Worm (Caenorhabditis elegans): Measurements from ENCODE around the gene lex-1.

Gene lex-1

ce11 chrIV:12121076-12121475 lies 41.8 kb downstream of the lex-1 start, which contains the start of the genes ddb-1 and M18.6:
Gene ddb-1 (minus strand): TSS chrIV:12121165.
Gene M18.6 (plus strand): TSS chrIV:12121310.
- no peak for TF ChIP-seq F44E2.7 (GFP tag; IDR thresholded peaks at IDR 0.05)
- TF ChIP-seq F37D6.2 (tag; optimal IDR thresholded peaks at IDR 0.05) = no peak
- no peak for TF ChIP-seq egl-43 (GFP tag; IDR thresholded peaks at IDR 0.05)
- no peak for TF ChIP-seq spr-3 (GFP tag; optimal IDR thresholded peaks at IDR 0.05)
- TF ChIP-seq lin-1 (GFP tag; IDR thresholded peaks at IDR 0.05) = no peak
- TF ChIP-seq Y48G9A.11 (GFP tag; IDR thresholded peaks at IDR 0.05) = no peak
- TF ChIP-seq arid-1 (GFP tag; conservative IDR thresholded peaks at IDR 0.05) = no peak
- TF ChIP-seq ZK546.5 (tag; optimal IDR thresholded peaks at IDR 0.05) = no peak
- TF ChIP-seq vab-7 (GFP tag; IDR thresholded peaks at IDR 0.05) = no peak
- no peak for TF ChIP-seq dmd-9 (GFP tag; IDR thresholded peaks at IDR 0.05)
- no peak for TF ChIP-seq mxl-3 (GFP tag; optimal IDR thresholded peaks at IDR 0.05)
- no peak for TF ChIP-seq mdt-29 (GFP tag; IDR thresholded peaks at IDR 0.05)
- no peak for TF ChIP-seq hlh-11 (tag; optimal IDR thresholded peaks at IDR 0.05)
- no peak for TF ChIP-seq tra-1 (GFP tag; IDR thresholded peaks at IDR 0.05)
- TF ChIP-seq nhr-6 (tag; optimal IDR thresholded peaks at IDR 0.05) = peak; percentile 50
- peak; percentile 24 for TF ChIP-seq dpl-1 (GFP tag; optimal IDR thresholded peaks at IDR 0.05)
- TF ChIP-seq gei-8 (GFP tag; optimal IDR thresholded peaks at IDR 0.05) = no peak
- TF ChIP-seq lin-29 (GFP tag; IDR thresholded peaks at IDR 0.05) = no peak
- no peak for TF ChIP-seq ama-1 (optimal IDR thresholded peaks at IDR 0.05)
- no peak for TF ChIP-seq fos-1 (tag; optimal IDR thresholded peaks at IDR 0.05)
- peak; percentile 48 for TF ChIP-seq mes-2 (tag; optimal IDR thresholded peaks at IDR 0.05; ENCODE audit: poor library complexity, severe bottlenecking)
- no peak for TF ChIP-seq cey-2 (tag; optimal IDR thresholded peaks at IDR 0.05; ENCODE audit: borderline replicate concordance, insufficient read depth)
- TF ChIP-seq nhr-111 (GFP tag; optimal IDR thresholded peaks at IDR 0.05) = no peak
- no peak for TF ChIP-seq D1046.2 (GFP tag; IDR thresholded peaks at IDR 0.05)
- no peak for TF ChIP-seq zip-2 (tag; optimal IDR thresholded peaks at IDR 0.05)
- no peak for TF ChIP-seq saeg-2 (GFP tag; IDR thresholded peaks at IDR 0.05)
- no peak for TF ChIP-seq nhr-42 (GFP tag; IDR thresholded peaks at IDR 0.05)
- TF ChIP-seq lin-15B (tag; optimal IDR thresholded peaks at IDR 0.05) = no peak
- TF ChIP-seq lin-13 (GFP tag; optimal IDR thresholded peaks at IDR 0.05) = no peak
- peak; percentile 70 for TF ChIP-seq unc-130 (GFP tag; optimal IDR thresholded peaks at IDR 0.05)
- peak; percentile 93 for TF ChIP-seq lin-38 (GFP tag; IDR thresholded peaks at IDR 0.05)
- TF ChIP-seq nhr-28 (tag; optimal IDR thresholded peaks at IDR 0.05) = peak; percentile 25
- no peak for TF ChIP-seq ceh-20 (GFP tag; IDR thresholded peaks at IDR 0.05)
- no peak for TF ChIP-seq ceh-62 (tag; optimal IDR thresholded peaks at IDR 0.05)
- no peak for TF ChIP-seq daf-16 (GFP tag; optimal IDR thresholded peaks at IDR 0.05)
- peak; percentile 41 for TF ChIP-seq daf-16 (tag; optimal IDR thresholded peaks at IDR 0.05)
- no peak for TF ChIP-seq dmd-8 (GFP tag; IDR thresholded peaks at IDR 0.05)
- TF ChIP-seq php-3 (GFP tag; IDR thresholded peaks at IDR 0.05) = no peak
- no peak for TF ChIP-seq fkh-10 (GFP tag; optimal IDR thresholded peaks at IDR 0.05)
- TF ChIP-seq sdz-12 (GFP tag; optimal IDR thresholded peaks at IDR 0.05) = no peak
- peak; percentile 3 for TF ChIP-seq hlh-30 (tag; optimal IDR thresholded peaks at IDR 0.05; ENCODE audit: insufficient read depth)
- TF ChIP-seq snpc-1.2 (GFP tag; IDR thresholded peaks at IDR 0.05) = no peak
- 0 out of 2 replicates have a peak, but pooled peaks have one; percentile 15 for TF ChIP-seq hmg-1.1 (GFP tag; IDR thresholded peaks at IDR 0.05)
- no peak for TF ChIP-seq set-16 (GFP tag; IDR thresholded peaks at IDR 0.05)
- no peak for TF ChIP-seq daf-19 (GFP tag; conservative IDR thresholded peaks at IDR 0.05)
- TF ChIP-seq unc-62 (GFP tag; optimal IDR thresholded peaks at IDR 0.05 in 1 of 2) = no peak
- no peak for TF ChIP-seq unc-62 (tag; optimal IDR thresholded peaks at IDR 0.05)
- TF ChIP-seq mxl-2 (GFP tag; conservative IDR thresholded peaks at IDR 0.05) = no peak
- TF ChIP-seq dmd-6 (GFP tag; IDR thresholded peaks at IDR 0.05) = no peak
- TF ChIP-seq unc-39 (tag; optimal IDR thresholded peaks at IDR 0.05) = no peak
- TF ChIP-seq nhr-76 (tag; optimal IDR thresholded peaks at IDR 0.05) = no peak
- TF ChIP-seq nhr-102 (tag; optimal IDR thresholded peaks at IDR 0.05) = no peak
- no peak for TF ChIP-seq nhr-77 (tag; optimal IDR thresholded peaks at IDR 0.05)
